Worm (Caenorhabditis elegans): ENCODE measurements around the gene Y111B2A.1.

Gene Y111B2A.1

ce11 chrIII:12533900-12534299 lies 38.5 kb upstream of the Y111B2A.1 start:
- TF ChIP-seq unc-55 (GFP tag; optimal IDR thresholded peaks at IDR 0.05): peak; percentile 15
- TF ChIP-seq alr-1 (tag; optimal IDR thresholded peaks at IDR 0.05): no peak
- peak; percentile 44 for TF ChIP-seq gmeb-1 (tag; optimal IDR thresholded peaks at IDR 0.05)

ce11 chrIII:12528029-12528428 lies 32.6 kb upstream of the Y111B2A.1 start:
- TF ChIP-seq crh-2 (tag; optimal IDR thresholded peaks at IDR 0.05) (peak; percentile 31), dmd-4 (tag; optimal IDR thresholded peaks at IDR 0.05) (no peak), F13H6.1 (tag; optimal IDR thresholded peaks at IDR 0.05) (peak; percentile 48), egl-27 (tag; optimal IDR thresholded peaks at IDR 0.05) (no peak), sma-3 (GFP tag; optimal IDR thresholded peaks at IDR 0.05) (peak; percentile 25), peb-1 (tag; optimal IDR thresholded peaks at IDR 0.05) (no peak), mbf-1 (tag; optimal IDR thresholded peaks at IDR 0.05) (no peak), lin-13 (GFP tag; optimal IDR thresholded peaks at IDR 0.05) (peak; percentile 46), R02D3.7 (tag; optimal IDR thresholded peaks at IDR 0.05) (no peak), nhr-129 (tag; optimal IDR thresholded peaks at IDR 0.05) (no peak), nhr-25 (tag; optimal IDR thresholded peaks at IDR 0.05) (peak; percentile 27), sem-4 (tag; optimal IDR thresholded peaks at IDR 0.05) (peak; percentile 53), ZK546.5 (tag; optimal IDR thresholded peaks at IDR 0.05) (no peak), unc-55 (GFP tag; optimal IDR thresholded peaks at IDR 0.05) (peak; percentile 56), lsy-2 (tag; optimal IDR thresholded peaks at IDR 0.05) (peak in 1 of 2 experiments; percentile 67), skn-1 (tag; optimal IDR thresholded peaks at IDR 0.05) (no peak), gmeb-1 (tag; optimal IDR thresholded peaks at IDR 0.05) (peak; percentile 73), C34F6.9 (tag; optimal IDR thresholded peaks at IDR 0.05) (peak; percentile 43)

ce11 chrIII:12517674-12518073 lies 22.2 kb upstream of the Y111B2A.1 start:
- TF ChIP-seq aly-2 (tag; optimal IDR thresholded peaks at IDR 0.05) (no peak), nhr-129 (tag; optimal IDR thresholded peaks at IDR 0.05) (no peak), snpc-4 (tag; optimal IDR thresholded peaks at IDR 0.05) (no peak), ztf-1 (GFP tag; conservative IDR thresholded peaks at IDR 0.05) (no peak), lin-39 (tag; optimal IDR thresholded peaks at IDR 0.05) (no peak), nhr-11 (tag; optimal IDR thresholded peaks at IDR 0.05) (no peak)

- TF ChIP-seq peb-1 (tag; optimal IDR thresholded peaks at IDR 0.05): no peak
- TF ChIP-seq unc-39 (tag; optimal IDR thresholded peaks at IDR 0.05): no peak
- TF ChIP-seq nhr-11 (tag; optimal IDR thresholded peaks at IDR 0.05): no peak
- no peak for TF ChIP-seq nhr-23 (tag; optimal IDR thresholded peaks at IDR 0.05)
- TF ChIP-seq lin-39 (tag; optimal IDR thresholded peaks at IDR 0.05): no peak
- no peak for TF ChIP-seq elt-1 (tag; optimal IDR thresholded peaks at IDR 0.05)
- TF ChIP-seq gmeb-1 (tag; optimal IDR thresholded peaks at IDR 0.05): no peak
- no peak for TF ChIP-seq sem-4 (tag; optimal IDR thresholded peaks at IDR 0.05)
- TF ChIP-seq blmp-1 (tag; optimal IDR thresholded peaks at IDR 0.05; ENCODE audit: insufficient read depth): no peak
- no peak for TF ChIP-seq C34F6.9 (tag; optimal IDR thresholded peaks at IDR 0.05)
- TF ChIP-seq alr-1 (tag; optimal IDR thresholded peaks at IDR 0.05): no peak
- TF ChIP-seq nhr-237 (tag; optimal IDR thresholded peaks at IDR 0.05): no peak
- TF ChIP-seq Y55F3AM.14 (GFP tag; optimal IDR thresholded peaks at IDR 0.05): no peak
- no peak for TF ChIP-seq snpc-4 (tag; optimal IDR thresholded peaks at IDR 0.05)
- TF ChIP-seq ceh-82 (tag; optimal IDR thresholded peaks at IDR 0.05): no peak
These were observed 15.1 kb upstream of the Y111B2A.1 start for ce11 chrIII:12510505-12510904.

- peak; percentile 28 for TF ChIP-seq C34F6.9 (tag; optimal IDR thresholded peaks at IDR 0.05)
- peak in 1 of 2 experiments; percentile 46 for TF ChIP-seq lsy-2 (tag; optimal IDR thresholded peaks at IDR 0.05)
- TF ChIP-seq unc-55 (GFP tag; optimal IDR thresholded peaks at IDR 0.05): no peak
- TF ChIP-seq crh-2 (tag; optimal IDR thresholded peaks at IDR 0.05): no peak
These were observed 3.8 kb upstream of the Y111B2A.1 start, which contains the start of gene sql-1 for ce11 chrIII:12499245-12499644. Gene sql-1, plus strand, starts transcription at chrIII:12499557.

- TF ChIP-seq ama-1 (optimal IDR thresholded peaks at IDR 0.05) (no peak), R02D3.7 (tag; optimal IDR thresholded peaks at IDR 0.05) (no peak), ztf-4 (tag; optimal IDR thresholded peaks at IDR 0.05) (no peak), nhr-21 (tag; optimal IDR thresholded peaks at IDR 0.05) (no peak), Y55F3AM.14 (GFP tag; optimal IDR thresholded peaks at IDR 0.05) (no peak), unc-39 (tag; optimal IDR thresholded peaks at IDR 0.05) (no peak), lsy-2 (tag; optimal IDR thresholded peaks at IDR 0.05) (no peak), snpc-4 (tag; optimal IDR thresholded peaks at IDR 0.05) (no peak)
These were observed 1.0 kb upstream of the Y111B2A.1 start, which contains the start of gene herd-1 for ce11 chrIII:12496449-12496848. Gene herd-1, plus strand, starts transcription at chrIII:12496538.

Measured in whole organism, L2 larva.